Worm (Caenorhabditis elegans): ENCODE measurements around the gene F29B9.7.
A peak's percentile ranks its signal among the peaks of the same experiment; 100 is the strongest.

- TF ChIP-seq ama-1 (optimal IDR thresholded peaks at IDR 0.05) (no peak), F13C5.2 (tag; optimal IDR thresholded peaks at IDR 0.05) (peak; percentile 77), tbx-11 (GFP tag; IDR thresholded peaks at IDR 0.05) (no peak), scrt-1 (GFP tag; IDR thresholded peaks at IDR 0.05) (no peak), flt-1 (GFP tag; IDR thresholded peaks at IDR 0.05) (no peak), ceh-36 (tag; optimal IDR thresholded peaks at IDR 0.05) (no peak), pes-1 (GFP tag; IDR thresholded peaks at IDR 0.05) (peak; percentile 63), tra-4 (tag; optimal IDR thresholded peaks at IDR 0.05) (peak; percentile 56), ceh-13 (GFP tag; optimal IDR thresholded peaks at IDR 0.05) (peak; percentile 34), hnd-1 (tag; optimal IDR thresholded peaks at IDR 0.05) (no peak), aly-1 (tag; optimal IDR thresholded peaks at IDR 0.05) (peak; percentile 21), hmg-4 (GFP tag; optimal IDR thresholded peaks at IDR 0.05) (peak; percentile 61), hmbx-1 (tag; optimal IDR thresholded peaks at IDR 0.05) (peak; percentile 46), B0310.2 (tag; optimal IDR thresholded peaks at IDR 0.05) (peak; percentile 56)
Measured at ce11 chrIV:4660151-4661041, 10.8 kb downstream of the F29B9.7 start, which contains the start of the genes F29B9.11 and jmjd-1.2.

All from whole organism, early embryonic.